Worm (Caenorhabditis elegans) whole organism, L3 larva: ENCODE data around the gene sri-69.

Experiments used
- aly-2 ChIP-seq: fragments of 150-350 bp; optimal IDR thresholded peaks from 2 replicates; lab custom pipeline; 2014; ENCODE audit warnings: missing biosample characterization, missing genetic modification characterization
- elt-1 ChIP-seq: fragments of 150-350 bp; optimal IDR thresholded peaks from 2 replicates; lab custom pipeline; 2014; ENCODE audit warnings: missing biosample characterization, missing genetic modification characterization
- elt-3 ChIP-seq, 3 experiments: fragments of 150-350 bp in 1 of 3; sonication (generic microtip) in 2 of 3; optimal IDR thresholded peaks; 2 replicates in 2 of 3; 4 replicates in 1 of 3; lab custom pipeline; 2014 to 2017; ENCODE audit warnings: missing biosample characterization in 3 of 3, missing genetic modification characterization in 3 of 3
- nhr-237 ChIP-seq: fragments of 150-350 bp; optimal IDR thresholded peaks from 2 replicates; lab custom pipeline; 2014; ENCODE audit warnings: missing biosample characterization, missing genetic modification characterization
- skn-1 ChIP-seq: fragments of 150-350 bp; optimal IDR thresholded peaks from 2 replicates; lab custom pipeline; 2014; ENCODE audit warnings: missing biosample characterization, missing genetic modification characterization

DNA sequence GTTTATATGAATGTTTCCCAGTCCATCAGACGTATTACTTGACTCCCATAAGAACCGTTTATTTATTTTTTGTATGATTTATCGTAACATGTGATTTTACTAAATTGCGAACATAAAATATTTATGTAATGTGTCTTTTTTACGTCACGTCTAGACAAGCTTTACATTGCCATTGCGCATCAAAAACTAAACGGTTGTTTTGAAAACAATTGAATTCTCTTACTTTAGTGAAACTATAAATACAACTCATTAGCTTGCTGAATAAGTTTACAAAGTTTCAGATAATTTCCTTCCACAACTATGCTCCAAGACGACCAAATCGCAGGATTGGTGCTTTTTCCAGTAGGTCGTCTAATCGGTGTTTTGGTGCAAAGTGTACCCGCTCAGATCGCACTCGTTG, 33.3 kb downstream of the sri-69 start, which contains the start of gene srx-54:
- TF ChIP-seq elt-1 (tag; lab: Kevin White, UChicago) (no peak), elt-3 (tag; optimal IDR thresholded peaks at IDR 0.05; lab: Kevin White, UChicago) (no peak), nhr-237 (tag; lab: Kevin White, UChicago) (no peak), skn-1 (tag; lab: Kevin White, UChicago) (no peak), aly-2 (tag; lab: Kevin White, UChicago) (no peak)
